Fruit fly (Drosophila melanogaster) whole organism, embryonic: Measurements from ENCODE around the gene Ppat-Dpck.

Source experiments
- Atf3 ChIP-seq: fragments of 200-800 bp; sonication (Bioruptor generic); optimal IDR thresholded peaks from 3 replicates; lab custom pipeline; 2016; ENCODE audit warnings: missing biosample characterization, missing genetic modification characterization
- Atf6 ChIP-seq: fragments of 200-800 bp; sonication (Bioruptor generic); IDR thresholded peaks from 2 replicates; pipeline ENCODE4 v1.3.6; 2022; ENCODE audit warnings: missing biosample characterization, missing genetic modification characterization
- CG10274 ChIP-seq: fragments of 200-800 bp; sonication (Bioruptor generic); optimal IDR thresholded peaks from 3 replicates; lab custom pipeline; 2017; ENCODE audit warnings: missing biosample characterization, mild to moderate bottlenecking, missing genetic modification characterization
- CG10959 ChIP-seq: fragments of 200-800 bp; sonication (Bioruptor generic); IDR thresholded peaks from 2 replicates; pipeline ENCODE4 v1.3.6; 2022; ENCODE audit warnings: missing biosample characterization, missing genetic modification characterization
- CG11085 ChIP-seq: fragments of 200-800 bp; sonication (Bioruptor generic); IDR thresholded peaks from 2 replicates; pipeline ENCODE4 v1.3.6; 2022; ENCODE audit warnings: missing biosample characterization, missing genetic modification characterization
- CG11398 ChIP-seq: fragments of 200-800 bp; sonication (Bioruptor generic); optimal IDR thresholded peaks from 2 replicates; lab custom pipeline; 2016; ENCODE audit warnings: missing biosample characterization, missing genetic modification characterization
- CG12155 ChIP-seq: fragments of 200-800 bp; sonication (Bioruptor generic); optimal IDR thresholded peaks from 3 replicates; lab custom pipeline; 2016; ENCODE audit warnings: missing biosample characterization, missing genetic modification characterization
- CG12769 ChIP-seq: fragments of 200-800 bp; sonication (Bioruptor generic); optimal IDR thresholded peaks from 2 replicates; lab custom pipeline; 2019; ENCODE audit warnings: missing biosample characterization, mild to moderate bottlenecking, missing genetic modification characterization, moderate library complexity
- CG12942 ChIP-seq: fragments of 200-800 bp; sonication (Bioruptor generic); optimal IDR thresholded peaks from 3 replicates; lab custom pipeline; 2016; ENCODE audit warnings: missing biosample characterization, missing genetic modification characterization
- CG1603 ChIP-seq: fragments of 200-800 bp; sonication (Bioruptor generic); optimal IDR thresholded peaks from 2 replicates; lab custom pipeline; 2019; ENCODE audit warnings: missing biosample characterization, mild to moderate bottlenecking, missing genetic modification characterization, moderate library complexity
- CG16779 ChIP-seq: fragments of 200-800 bp; sonication (Bioruptor generic); IDR thresholded peaks from 2 replicates; pipeline ENCODE4 v1.3.6; 2022; ENCODE audit warnings: missing biosample characterization, missing genetic modification characterization
- CG17912 ChIP-seq: fragments of 200-800 bp; sonication (Bioruptor generic); optimal IDR thresholded peaks from 2 replicates; lab custom pipeline; 2018; ENCODE audit warnings: missing biosample characterization, mild to moderate bottlenecking, missing genetic modification characterization
- CG1832 ChIP-seq: fragments of 200-800 bp; sonication (Bioruptor generic); optimal IDR thresholded peaks from 2 replicates; lab custom pipeline; 2017; ENCODE audit warnings: missing biosample characterization, mild to moderate bottlenecking, missing genetic modification characterization, inconsistent platforms
- CG18599 ChIP-seq: fragments of 200-800 bp; sonication (Bioruptor generic); optimal IDR thresholded peaks from 3 replicates; lab custom pipeline; 2017; ENCODE audit warnings: missing biosample characterization, missing genetic modification characterization, mild to moderate bottlenecking, moderate library complexity, missing genetic modification reagents
- CG2120 ChIP-seq: fragments of 200-800 bp; sonication (Bioruptor generic); optimal IDR thresholded peaks from 3 replicates; lab custom pipeline; 2016; ENCODE audit warnings: missing biosample characterization, missing genetic modification characterization
- CG30020 ChIP-seq: fragments of 200-800 bp; optimal IDR thresholded peaks from 2 replicates; lab custom pipeline; 2019; ENCODE audit warnings: missing biosample characterization, mild to moderate bottlenecking, missing genetic modification characterization, moderate library complexity
- CG4360 ChIP-seq: fragments of 200-800 bp; sonication (Bioruptor generic); IDR thresholded peaks from 2 replicates; pipeline ENCODE4 v1.3.6; 2022; ENCODE audit warnings: missing biosample characterization, missing genetic modification characterization
- CG6272 ChIP-seq: fragments of 200-800 bp; sonication (Bioruptor generic); IDR thresholded peaks from 2 replicates; pipeline ENCODE4 v1.3.6; 2022; ENCODE audit warnings: missing biosample characterization, missing genetic modification characterization
- CG6683 ChIP-seq: fragments of 200-800 bp; sonication (Bioruptor generic); optimal IDR thresholded peaks from 2 replicates; lab custom pipeline; 2017; ENCODE audit warnings: missing biosample characterization, mild to moderate bottlenecking, missing genetic modification characterization, missing genetic modification reagents
- CG7357 ChIP-seq: fragments of 200-800 bp; sonication (Bioruptor generic); IDR thresholded peaks from 3 replicates; pipeline ENCODE4 v1.3.6; 2022; ENCODE audit warnings: missing biosample characterization, missing genetic modification characterization
- CG7963 ChIP-seq: fragments of 200-800 bp; sonication (Bioruptor generic); IDR thresholded peaks from 3 replicates; pipeline ENCODE4 v1.3.6; 2022; ENCODE audit warnings: missing biosample characterization, missing genetic modification characterization; ENCODE audit not compliant: partially characterized antibody
- CG8765 ChIP-seq: fragments of 200-800 bp; sonication (Bioruptor generic); IDR thresholded peaks from 2 replicates; pipeline ENCODE4 v1.3.6; 2022; ENCODE audit warnings: missing biosample characterization, missing genetic modification characterization
- CTCF ChIP-seq: fragments of 200-800 bp; sonication (Bioruptor generic); optimal IDR thresholded peaks from 2 replicates; lab custom pipeline; 2017; ENCODE audit warnings: missing biosample characterization, mild to moderate bottlenecking, missing genetic modification characterization, moderate library complexity
- CkIIα-i1 ChIP-seq: fragments of 200-800 bp; sonication (Bioruptor generic); IDR thresholded peaks from 2 replicates; pipeline ENCODE4 v1.3.6; 2022; ENCODE audit warnings: missing biosample characterization, missing genetic modification characterization
- Dek ChIP-seq: fragments of 200-800 bp; sonication (Bioruptor generic); optimal IDR thresholded peaks from 3 replicates; lab custom pipeline; 2019; ENCODE audit warnings: missing biosample characterization, mild to moderate bottlenecking, missing genetic modification characterization, moderate library complexity
- Dref ChIP-seq: fragments of 200-800 bp; sonication (Bioruptor generic); IDR thresholded peaks from 2 replicates; pipeline ENCODE4 v1.3.6; 2022; ENCODE audit warnings: missing biosample characterization, missing genetic modification characterization
- Fer3 ChIP-seq: fragments of 200-800 bp; sonication (Bioruptor generic); optimal IDR thresholded peaks from 2 replicates; lab custom pipeline; 2018; ENCODE audit warnings: missing biosample characterization, mild to moderate bottlenecking, missing genetic modification characterization, moderate library complexity
- GATAe ChIP-seq: fragments of 200-800 bp; sonication (Bioruptor generic); conservative IDR thresholded peaks from 2 replicates; pipeline ENCODE4 v1.3.6; 2022; ENCODE audit warnings: missing biosample characterization, missing genetic modification characterization
- Gug ChIP-seq: fragments of 200-800 bp; sonication (Bioruptor generic); IDR thresholded peaks from 4 replicates; pipeline ENCODE4 v1.3.6; 2022; ENCODE audit warnings: missing biosample characterization, missing genetic modification characterization
- Hmr ChIP-seq: fragments of 200-800 bp; sonication (Bioruptor generic); optimal IDR thresholded peaks from 3 replicates; lab custom pipeline; 2017; ENCODE audit warnings: mild to moderate bottlenecking, missing biosample characterization, missing genetic modification reagents, missing genetic modification characterization
- Lhr ChIP-seq: fragments of 200-800 bp; sonication (Bioruptor generic); optimal IDR thresholded peaks from 3 replicates; lab custom pipeline; 2017; ENCODE audit warnings: mild to moderate bottlenecking, missing biosample characterization, missing genetic modification reagents, missing genetic modification characterization
- Mes4 ChIP-seq: fragments of 200-800 bp; sonication (Bioruptor generic); optimal IDR thresholded peaks from 2 replicates; lab custom pipeline; 2016; ENCODE audit warnings: missing biosample characterization, missing genetic modification characterization
- NK7.1 ChIP-seq: fragments of 200-800 bp; sonication (Bioruptor generic); optimal IDR thresholded peaks from 3 replicates; lab custom pipeline; 2016; ENCODE audit warnings: missing biosample characterization, missing genetic modification characterization
- Nf-YA ChIP-seq: fragments of 200-800 bp; sonication (Bioruptor generic); IDR thresholded peaks from 2 replicates; pipeline ENCODE4 v1.3.6; 2022; ENCODE audit warnings: missing biosample characterization, missing genetic modification characterization
- Ravus ChIP-seq: fragments of 200-800 bp; sonication (Bioruptor generic); IDR thresholded peaks from 2 replicates; pipeline ENCODE4 v1.3.6; 2022; ENCODE audit warnings: missing biosample characterization, missing genetic modification characterization
- ase ChIP-seq: fragments of 200-800 bp; sonication (Bioruptor generic); IDR thresholded peaks from 3 replicates; pipeline ENCODE4 v1.3.6; 2022; ENCODE audit warnings: missing biosample characterization, missing genetic modification characterization
- bcd ChIP-seq: fragments of 200-800 bp; sonication (Bioruptor generic); optimal IDR thresholded peaks from 2 replicates; lab custom pipeline; 2017; ENCODE audit warnings: missing biosample characterization, mild to moderate bottlenecking, missing genetic modification characterization
- caup ChIP-seq: fragments of 200-800 bp; sonication (Bioruptor generic); optimal IDR thresholded peaks from 3 replicates; lab custom pipeline; 2017; ENCODE audit warnings: missing biosample characterization, mild to moderate bottlenecking, missing genetic modification characterization, moderate library complexity; ENCODE audit not compliant: severe bottlenecking
- ci ChIP-seq: fragments of 200-800 bp; sonication (Bioruptor generic); IDR thresholded peaks from 3 replicates; pipeline ENCODE4 v1.3.6; 2022; ENCODE audit warnings: missing biosample characterization, missing genetic modification characterization
- croc ChIP-seq: fragments of 200-800 bp; sonication (Bioruptor generic); conservative IDR thresholded peaks from 3 replicates; pipeline ENCODE4 v1.3.6; 2022; ENCODE audit warnings: missing biosample characterization, missing genetic modification characterization
- eve ChIP-seq, 2 experiments: fragments of >200 bp; optimal IDR thresholded peaks; 2 replicates each; lab custom pipeline; 2017; ENCODE audit warnings: missing biosample characterization in 2 of 2, missing genetic modification characterization in 2 of 2
- grau ChIP-seq: fragments of 200-800 bp; optimal IDR thresholded peaks from 3 replicates; lab custom pipeline; 2019; ENCODE audit warnings: missing biosample characterization, mild to moderate bottlenecking, missing genetic modification characterization, moderate library complexity
- lab ChIP-seq: fragments of 200-800 bp; sonication (Bioruptor generic); optimal IDR thresholded peaks from 3 replicates; lab custom pipeline; 2017; ENCODE audit warnings: missing biosample characterization, missing genetic modification characterization, mild to moderate bottlenecking, moderate library complexity, missing genetic modification reagents
- lilli ChIP-seq: fragments of 200-800 bp; sonication (Bioruptor generic); optimal IDR thresholded peaks from 3 replicates; lab custom pipeline; 2016; ENCODE audit warnings: missing biosample characterization, missing genetic modification characterization
- nerfin-2 ChIP-seq: fragments of 200-800 bp; sonication (Bioruptor generic); IDR thresholded peaks from 2 replicates; pipeline ENCODE4 v1.3.6; 2022; ENCODE audit warnings: missing biosample characterization, missing genetic modification characterization; ENCODE audit not compliant: partially characterized antibody
- org-1 ChIP-seq: fragments of 200-800 bp; sonication (Bioruptor generic); optimal IDR thresholded peaks from 2 replicates; lab custom pipeline; 2017; ENCODE audit warnings: missing biosample characterization, missing genetic modification characterization
- sens ChIP-seq: fragments of 200-800 bp; sonication (Bioruptor generic); peaks from one replicate; lab custom pipeline; 2016; ENCODE audit warnings: missing biosample characterization, missing genetic modification characterization
- sna ChIP-seq: fragments of 200-800 bp; sonication (Bioruptor generic); IDR thresholded peaks from 2 replicates; pipeline ENCODE4 v1.3.6; 2022; ENCODE audit warnings: missing biosample characterization, missing genetic modification characterization; ENCODE audit not compliant: partially characterized antibody
- stc ChIP-seq: fragments of 200-800 bp; sonication (Bioruptor generic); IDR thresholded peaks from 2 replicates; pipeline ENCODE4 v1.3.6; 2022; ENCODE audit warnings: missing biosample characterization, missing genetic modification characterization
- vnd ChIP-seq: fragments of 200-800 bp; sonication (Bioruptor generic); IDR thresholded peaks from 3 replicates; pipeline ENCODE4 v1.3.6; 2022; ENCODE audit warnings: missing biosample characterization, missing genetic modification characterization; ENCODE audit not compliant: partially characterized antibody
- yki ChIP-seq: fragments of >200 bp; optimal IDR thresholded peaks from 3 replicates; lab custom pipeline; 2018

The Ppat-Dpck gene

DNA sequence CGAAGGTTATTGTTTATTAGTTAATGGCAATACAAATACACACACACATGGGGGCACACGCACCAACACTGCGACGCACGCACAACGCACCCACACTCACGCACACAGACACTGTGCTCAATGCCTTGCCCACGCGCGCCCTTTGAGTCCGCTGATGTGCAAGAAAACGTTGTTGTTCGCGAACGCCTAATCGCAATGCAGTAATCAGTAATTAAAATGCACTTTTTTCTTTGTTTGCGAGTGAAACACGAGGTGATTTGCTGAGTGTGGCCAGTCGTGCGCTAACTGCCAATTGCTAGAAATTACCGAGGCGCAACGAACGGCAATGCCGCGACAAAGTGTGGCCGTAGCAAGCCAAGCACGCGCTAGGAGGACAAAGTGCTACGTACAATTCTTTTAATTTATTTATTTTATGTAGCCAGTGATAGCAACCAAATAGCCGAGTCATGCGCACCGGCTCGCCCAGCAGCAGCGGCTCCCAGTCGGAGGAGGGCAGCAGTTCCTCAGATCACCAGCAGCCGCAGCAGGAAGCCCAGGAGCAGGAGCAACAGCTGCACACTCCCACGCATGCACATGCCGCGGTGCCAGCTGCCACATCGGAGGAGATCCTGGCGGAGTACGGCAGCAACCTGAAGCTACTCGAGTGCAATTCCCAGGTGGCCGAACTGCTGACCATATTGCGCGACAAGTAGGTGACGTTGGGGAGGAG, 42.2 kb upstream of the Ppat-Dpck start, which contains the start of the genes S6k and kri (continued):
- TF ChIP-seq Mes4 (GFP tag; lab: Kevin White, UChicago) (peak; percentile 20), CG17912 (GFP tag; lab: Kevin White, UChicago) (peak; percentile 46), CG11398 (no peak), CG7963 (GFP tag; lab: Robert Waterston, UW) (no peak), CG10274 (GFP tag; lab: Kevin White, UChicago) (no peak), CG1832 (GFP tag; lab: Kevin White, UChicago) (no peak), Nf-YA (GFP tag; lab: Robert Waterston, UW) (0 out of 2 replicates have a peak, but pooled peaks have one; percentile 9), CTCF (GFP tag; lab: Kevin White, UChicago) (no peak), Hmr (GFP tag; lab: Kevin White, UChicago) (peak; percentile 27), Atf3 (GFP tag; lab: Kevin White, UChicago) (no peak), CG7357 (GFP tag; lab: Robert Waterston, UW) (no peak), grau (tag; lab: Kevin White, UChicago) (peak; percentile 19), Dek (tag; lab: Kevin White, UChicago) (peak; percentile 18), CG18599 (peak; percentile 16), stc (GFP tag; lab: Robert Waterston, UW) (no peak), CkIIα-i1 (no peak), Atf6 (GFP tag; lab: Robert Waterston, UW) (0 out of 2 replicates have a peak, but pooled peaks have one; percentile 21), CG1603 (tag; lab: Kevin White, UChicago) (peak; percentile 82), Gug (GFP tag; lab: Robert Waterston, UW) (no peak), CG16779 (GFP tag; lab: Robert Waterston, UW) (no peak), CG11085 (no peak), CG12942 (no peak), Ravus (GFP tag; lab: Robert Waterston, UW) (no peak), GATAe (GFP tag; lab: Robert Waterston, UW) (no peak), caup (GFP tag; lab: Kevin White, UChicago) (no peak), CG6272 (GFP tag; lab: Robert Waterston, UW) (no peak), ci (GFP tag; lab: Robert Waterston, UW) (peak; percentile 56), lab (GFP tag; lab: Kevin White, UChicago) (peak; percentile 48), Dref (peak; percentile 45), NK7.1 (GFP tag; lab: Kevin White, UChicago) (no peak), CG12155 (GFP tag; lab: Kevin White, UChicago) (no peak), org-1 (no peak), sens (no peak), CG30020 (peak; percentile 9), eve (GFP tag; optimal IDR thresholded peaks at IDR 0.05; lab: Kevin White, UChicago) (no peak), CG10959 (no peak), croc (GFP tag; lab: Robert Waterston, UW) (no peak), vnd (GFP tag; lab: Robert Waterston, UW) (0 out of 3 replicates have a peak, but pooled peaks have one; percentile 37), yki (no peak), lilli (GFP tag; lab: Kevin White, UChicago) (peak; percentile 7), CG4360 (GFP tag; lab: Robert Waterston, UW) (no peak; the same call in 1 of the 2 replicates), CG12769 (peak; percentile 68), CG6683 (GFP tag; lab: Kevin White, UChicago) (no peak), ase (no peak), bcd (GFP tag; lab: Kevin White, UChicago) (peak; percentile 19), Lhr (GFP tag; lab: Kevin White, UChicago) (peak; percentile 40), sna (GFP tag; lab: Robert Waterston, UW) (no peak), CG2120 (no peak), CG8765 (GFP tag; lab: Robert Waterston, UW) (peak; percentile 13; the same call in 1 of the 2 replicates), nerfin-2 (GFP tag; lab: Robert Waterston, UW) (0 out of 2 replicates have a peak, but pooled peaks have one; percentile 10), Fer3 (tag; lab: Kevin White, UChicago) (no peak)
